Worm (Caenorhabditis elegans) whole organism, mixed stage, embryonic: Measurements from ENCODE around the gene F59B2.12.

Experiments used
- M03D4.4 ChIP-seq: sonication (generic microtip); optimal IDR thresholded peaks from 2 replicates; lab custom pipeline; 2017; ENCODE audit warnings: mild to moderate bottlenecking, missing genetic modification characterization, missing compliant biosample characterization
- bed-3 ChIP-seq: fragments of 200-800 bp; sonication (Bioruptor generic); optimal IDR thresholded peaks from 3 replicates; lab custom pipeline; 2018; ENCODE audit warnings: mild to moderate bottlenecking, missing genetic modification characterization, moderate library complexity, missing compliant biosample characterization
- blmp-1 ChIP-seq: fragments of 150-350 bp; optimal IDR thresholded peaks from 2 replicates; lab custom pipeline; 2014; ENCODE audit warnings: missing biosample characterization, missing genetic modification characterization
- ceh-43 ChIP-seq: fragments of 200-800 bp; sonication (Bioruptor generic); optimal IDR thresholded peaks from 2 replicates; lab custom pipeline; 2018; ENCODE audit warnings: mild to moderate bottlenecking, missing genetic modification characterization, moderate library complexity, missing compliant biosample characterization
- ceh-83 ChIP-seq: fragments of 200-800 bp; sonication (Bioruptor generic); optimal IDR thresholded peaks from 2 replicates; lab custom pipeline; 2018; ENCODE audit warnings: mild to moderate bottlenecking, missing genetic modification characterization, missing compliant biosample characterization
- cnd-1 ChIP-seq: fragments of 200-800 bp; sonication (Bioruptor generic); optimal IDR thresholded peaks from 2 replicates; lab custom pipeline; 2018; ENCODE audit warnings: mild to moderate bottlenecking, missing genetic modification characterization, missing compliant biosample characterization
- drap-1 ChIP-seq: fragments of 200-800 bp; sonication (Bioruptor generic); optimal IDR thresholded peaks from 3 replicates; lab custom pipeline; 2018; ENCODE audit warnings: mild to moderate bottlenecking, missing genetic modification characterization, missing compliant biosample characterization
- elt-3 ChIP-seq: fragments of 150-350 bp; optimal IDR thresholded peaks from 2 replicates; lab custom pipeline; 2014; ENCODE audit warnings: missing biosample characterization, missing genetic modification characterization
- hlh-1 ChIP-seq: fragments of 150-350 bp; optimal IDR thresholded peaks from 2 replicates; lab custom pipeline; 2014; ENCODE audit warnings: missing biosample characterization, missing genetic modification reagents, missing genetic modification characterization
- lsy-2 ChIP-seq: fragments of 150-350 bp; optimal IDR thresholded peaks from 2 replicates; lab custom pipeline; 2014; ENCODE audit warnings: missing biosample characterization, missing genetic modification characterization
- mab-5 ChIP-seq: fragments of 150-350 bp; optimal IDR thresholded peaks from 2 replicates; lab custom pipeline; 2014; ENCODE audit warnings: missing biosample characterization, missing genetic modification characterization
- mep-1 ChIP-seq: fragments of 150-350 bp; optimal IDR thresholded peaks from 2 replicates; lab custom pipeline; 2017; ENCODE audit warnings: missing biosample characterization, missing genetic modification reagents, missing genetic modification characterization, inconsistent platforms
- mls-2 ChIP-seq: sonication (generic microtip); optimal IDR thresholded peaks from 2 replicates; lab custom pipeline; 2016; ENCODE audit warnings: mild to moderate bottlenecking, missing genetic modification characterization, moderate library complexity, missing compliant biosample characterization
- nhr-12 ChIP-seq: fragments of 150-350 bp; optimal IDR thresholded peaks from 2 replicates; lab custom pipeline; 2014; ENCODE audit warnings: missing biosample characterization, missing genetic modification characterization
- nhr-28 ChIP-seq: fragments of 150-350 bp; optimal IDR thresholded peaks from 2 replicates; lab custom pipeline; 2014; ENCODE audit warnings: missing biosample characterization, missing genetic modification characterization
- pha-4 ChIP-seq: fragments of 150-350 bp; optimal IDR thresholded peaks from 2 replicates; lab custom pipeline; 2018; ENCODE audit warnings: missing biosample characterization, missing genetic modification reagents, missing genetic modification characterization
- sptf-1 ChIP-seq: sonication (generic microtip); optimal IDR thresholded peaks from 2 replicates; lab custom pipeline; 2017; ENCODE audit warnings: mild to moderate bottlenecking, missing genetic modification characterization, moderate library complexity, missing compliant biosample characterization
- tbx-8 ChIP-seq: fragments of 200-800 bp; sonication (Bioruptor generic); optimal IDR thresholded peaks from 2 replicates; lab custom pipeline; 2018; ENCODE audit warnings: mild to moderate bottlenecking, missing genetic modification characterization, moderate library complexity, missing compliant biosample characterization
- unc-39 ChIP-seq: fragments of 150-350 bp; optimal IDR thresholded peaks from 2 replicates; lab custom pipeline; 2014; ENCODE audit warnings: missing biosample characterization, missing genetic modification characterization

The F59B2.12 gene

ce11 chrIII:9060267-9060666 is 42.9 kb downstream of the F59B2.12 start:
- TF ChIP-seq ceh-43 (no peak), bed-3 (GFP tag; lab: Kevin White, UChicago) (no peak), pha-4 (tag; lab: Kevin White, UChicago) (no peak), tbx-8 (GFP tag; lab: Kevin White, UChicago) (no peak), drap-1 (GFP tag; lab: Kevin White, UChicago) (no peak), nhr-12 (tag; lab: Kevin White, UChicago) (no peak), unc-39 (no peak), elt-3 (tag; lab: Kevin White, UChicago) (no peak), mls-2 (no peak), nhr-28 (tag; lab: Kevin White, UChicago) (no peak), sptf-1 (tag; lab: Kevin White, UChicago) (no peak), lsy-2 (no peak), ceh-83 (GFP tag; lab: Kevin White, UChicago) (no peak), blmp-1 (no peak), cnd-1 (tag; lab: Kevin White, UChicago) (no peak), mab-5 (tag; lab: Kevin White, UChicago) (no peak)

DNA sequence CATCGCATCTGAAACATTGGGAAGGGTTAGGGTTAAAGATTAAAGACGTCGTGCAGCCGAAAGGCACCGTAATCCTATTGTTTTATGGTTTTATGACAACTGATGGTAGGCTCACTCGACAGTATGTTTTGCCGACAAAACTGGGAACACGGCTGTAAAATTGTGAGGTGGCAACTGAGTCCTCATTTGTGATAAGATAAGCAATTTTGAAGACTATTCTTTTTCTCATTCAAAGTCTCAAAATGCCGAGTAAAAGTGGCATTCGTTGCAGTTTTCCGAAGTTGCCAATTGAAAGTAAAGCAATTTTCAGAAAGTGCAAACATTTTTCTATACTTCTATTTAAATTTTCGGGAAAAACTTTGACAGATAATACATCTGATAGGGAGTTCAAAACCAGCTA is 52.3 kb downstream of the F59B2.12 start:
- TF ChIP-seq M03D4.4: no peak
- no peak for TF ChIP-seq mep-1 (tag; lab: Kevin White, UChicago)
- TF ChIP-seq blmp-1: no peak
- no peak for TF ChIP-seq hlh-1 (tag; lab: Kevin White, UChicago)
- TF ChIP-seq nhr-12 (tag; lab: Kevin White, UChicago): no peak
- TF ChIP-seq mls-2: no peak
- no peak for TF ChIP-seq ceh-43
